Fruit fly (Drosophila melanogaster): ENCODE results near the gene Gbeta13F.

Gene Gbeta13F

DNA sequence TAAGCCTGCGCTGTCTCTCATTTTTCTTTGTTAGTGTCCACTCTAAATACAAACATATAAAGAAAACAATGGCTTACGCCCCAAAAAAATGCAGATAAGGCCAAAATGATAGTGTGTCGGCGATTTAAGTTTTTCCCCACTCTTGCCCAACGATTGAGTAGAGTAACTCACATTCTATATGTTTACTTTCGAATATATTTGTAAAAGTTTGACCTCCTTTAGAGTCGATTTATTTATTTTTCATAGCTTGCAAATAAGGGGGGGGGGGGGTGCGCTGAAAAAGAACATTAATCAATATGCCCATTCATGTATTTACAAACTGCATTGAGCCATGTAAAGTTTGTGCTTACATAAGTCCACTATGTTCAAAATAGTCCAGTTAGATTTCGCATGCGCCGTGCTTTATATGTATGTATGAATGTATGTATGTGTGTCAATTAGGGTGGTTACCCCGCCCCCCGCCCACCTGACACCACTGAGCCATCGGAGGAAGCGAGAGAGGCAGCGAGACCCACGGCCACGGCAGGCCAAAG lies 33.9 kb downstream of the Gbeta13F start (continued):
- no peak for TF ChIP-seq CG10321 (GFP tag; IDR thresholded peaks at IDR 0.05)
- TF ChIP-seq wor (GFP tag; IDR thresholded peaks at IDR 0.05) = no peak
- no peak for TF ChIP-seq z (GFP tag; IDR thresholded peaks at IDR 0.05)
- TF ChIP-seq da (GFP tag; optimal IDR thresholded peaks at IDR 0.05) = no peak
- no peak for TF ChIP-seq Hey (tag; optimal IDR thresholded peaks at IDR 0.05)
- TF ChIP-seq Fer2 (tag; optimal IDR thresholded peaks at IDR 0.05) = no peak
- no peak for TF ChIP-seq bbx (GFP tag; IDR thresholded peaks at IDR 0.05; ENCODE audit: partially characterized antibody)
- TF ChIP-seq CG30403 (GFP tag; optimal IDR thresholded peaks at IDR 0.05) = no peak
- no peak for TF ChIP-seq CG17829 (tag; optimal IDR thresholded peaks at IDR 0.05)
- TF ChIP-seq crol (GFP tag; IDR thresholded peaks at IDR 0.05) = 0 out of 2 replicates have a peak, but pooled peaks have one; percentile 39
- no peak for TF ChIP-seq CG2129 (GFP tag; IDR thresholded peaks at IDR 0.05; ENCODE audit: partially characterized antibody)
- TF ChIP-seq Scr (GFP tag; IDR thresholded peaks at IDR 0.05; ENCODE audit: partially characterized antibody) = no peak
- peak; percentile 60 for TF ChIP-seq ewg (GFP tag; optimal IDR thresholded peaks at IDR 0.05)
- TF ChIP-seq az2 (GFP tag; optimal IDR thresholded peaks at IDR 0.05) = no peak
- TF ChIP-seq scrt (GFP tag; optimal IDR thresholded peaks at IDR 0.05) = no peak
- no peak for TF ChIP-seq oc (tag; optimal IDR thresholded peaks at IDR 0.05)
- TF ChIP-seq sens (GFP tag) = peak; percentile 66
- peak in 1 of 2 experiments; percentile 69 for TF ChIP-seq Pdp1 (GFP tag; optimal IDR thresholded peaks at IDR 0.05)
- TF ChIP-seq wek (GFP tag; optimal IDR thresholded peaks at IDR 0.05) = no peak
- peak; percentile 73 for TF ChIP-seq D19A (tag; optimal IDR thresholded peaks at IDR 0.05)
- no peak for TF ChIP-seq Deaf1 (tag; optimal IDR thresholded peaks at IDR 0.05)
- TF ChIP-seq Usf (GFP tag; optimal IDR thresholded peaks at IDR 0.05) = no peak
- peak; percentile 1 for TF ChIP-seq CG6765 (GFP tag; optimal IDR thresholded peaks at IDR 0.05)
- no peak for TF ChIP-seq NC2β (GFP tag; optimal IDR thresholded peaks at IDR 0.05)
- no peak for TF ChIP-seq hkb (optimal IDR thresholded peaks at IDR 0.05)
- TF ChIP-seq hkb (GFP tag; IDR thresholded peaks at IDR 0.05) = peak; percentile 7; the same call in 1 of the 2 replicates
- TF ChIP-seq CG17359 (tag; optimal IDR thresholded peaks at IDR 0.05) = peak; percentile 33
- TF ChIP-seq eve (GFP tag; optimal IDR thresholded peaks at IDR 0.05) = no peak
- TF ChIP-seq Sox100B (GFP tag; optimal IDR thresholded peaks at IDR 0.05) = peak; percentile 15
- TF ChIP-seq ttk (GFP tag; IDR thresholded peaks at IDR 0.05) = no peak
- TF ChIP-seq peb (GFP tag; IDR thresholded peaks at IDR 0.05) = no peak
- TF ChIP-seq CG3407 (GFP tag; optimal IDR thresholded peaks at IDR 0.05) = peak; percentile 39
- TF ChIP-seq CG8281 (tag; optimal IDR thresholded peaks at IDR 0.05) = no peak
- TF ChIP-seq onecut (GFP tag; IDR thresholded peaks at IDR 0.05) = peak; percentile 35; the same call in 1 of the 2 replicates
- peak; percentile 12 for TF ChIP-seq sqz (GFP tag; optimal IDR thresholded peaks at IDR 0.05)
- peak; percentile 50 for TF ChIP-seq Asciz (GFP tag; optimal IDR thresholded peaks at IDR 0.05)

DNA sequence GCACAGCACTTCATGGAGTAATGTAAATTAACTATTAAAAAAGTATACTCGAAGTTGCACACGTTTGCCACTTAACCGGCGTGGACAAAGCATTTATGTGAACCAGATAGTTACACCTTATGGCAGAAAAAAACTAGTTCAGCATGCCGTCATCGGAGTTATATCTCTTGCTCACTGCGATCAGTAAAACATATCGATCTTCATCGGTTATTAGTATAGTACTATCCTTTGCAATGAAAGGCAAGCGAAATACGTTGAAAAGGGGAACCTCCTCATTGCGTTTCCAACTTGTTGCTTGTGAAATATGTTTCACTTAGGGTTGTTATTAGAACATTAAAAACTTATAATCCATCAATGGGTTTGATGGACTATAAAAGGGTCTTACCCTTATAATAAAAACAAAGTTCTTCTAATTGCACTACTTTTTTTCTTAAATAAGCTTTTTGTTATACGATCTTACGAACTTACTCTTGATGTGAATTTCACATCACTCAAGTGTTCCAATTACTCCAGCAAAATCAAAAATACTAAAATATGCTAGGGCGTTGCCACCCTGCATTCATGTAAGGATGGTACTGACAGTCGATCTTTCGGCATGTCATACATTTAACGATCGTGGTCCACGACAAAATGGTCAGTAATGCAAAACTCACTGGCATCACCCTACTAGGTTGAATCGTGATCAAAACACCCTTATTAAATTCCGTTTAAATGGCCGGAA lies 49.8 kb downstream of the Gbeta13F start, which contains the start of gene CycD:
TSS of gene CycD (minus strand) at position 113 of the 721 bp plus-strand sequence.
- TF ChIP-seq Xrp1 (GFP tag; IDR thresholded peaks at IDR 0.05) (peak; percentile 34; the same call in 1 of the 2 replicates), gcm2 (GFP tag; optimal IDR thresholded peaks at IDR 0.05) (no peak), inv (GFP tag; IDR thresholded peaks at IDR 0.05; ENCODE audit: partially characterized antibody) (peak; percentile 21; the same call in 1 of the 2 replicates), CG2120 (GFP tag; optimal IDR thresholded peaks at IDR 0.05) (peak; percentile 14), CG14710 (tag; optimal IDR thresholded peaks at IDR 0.05) (peak; percentile 53), nmo (GFP tag; optimal IDR thresholded peaks at IDR 0.05) (peak; percentile 1), CG17802 (tag; optimal IDR thresholded peaks at IDR 0.05) (peak; percentile 81), B-H1 (GFP tag; IDR thresholded peaks at IDR 0.05) (no peak), CG11504 (tag; optimal IDR thresholded peaks at IDR 0.05) (no peak), Hmx (GFP tag; optimal IDR thresholded peaks at IDR 0.05) (no peak), Ets65A (GFP tag) (peak; percentile 94), CG10267 (tag; optimal IDR thresholded peaks at IDR 0.05) (peak; percentile 14), CG12236 (GFP tag; optimal IDR thresholded peaks at IDR 0.05) (no peak), gfzf (GFP tag; optimal IDR thresholded peaks at IDR 0.05) (peak; percentile 45), HmgZ (tag; optimal IDR thresholded peaks at IDR 0.05) (peak; percentile 0)

All from whole organism, embryonic.